Worm (Caenorhabditis elegans) whole organism, midembryonic: ENCODE data around the gene Y46G5A.18.

Source experiments
- cog-1 ChIP-seq: sonication (generic microtip); optimal IDR thresholded peaks from 2 replicates; lab custom pipeline; 2016; ENCODE audit warnings: missing genetic modification characterization, missing compliant biosample characterization
- flt-1 ChIP-seq: fragments of 200-800 bp; sonication (Bioruptor generic); IDR thresholded peaks from 2 replicates; pipeline ENCODE4 v1.3.6; 2022; ENCODE audit warnings: missing genetic modification characterization, missing compliant biosample characterization
- klf-2 ChIP-seq: fragments of 200-800 bp; sonication (Bioruptor generic); conservative IDR thresholded peaks from 2 replicates; pipeline ENCODE4 v1.3.6; 2022; ENCODE audit warnings: missing genetic modification reagents, missing genetic modification characterization, missing compliant biosample characterization
- ref-1 ChIP-seq: fragments of 200-800 bp; sonication (Bioruptor generic); conservative IDR thresholded peaks from 2 replicates; pipeline ENCODE4 v1.3.6; 2022; ENCODE audit warnings: missing genetic modification reagents, missing genetic modification characterization, missing compliant biosample characterization
- tab-1 ChIP-seq: fragments of 200-800 bp; sonication (Bioruptor generic); IDR thresholded peaks from 2 replicates; pipeline ENCODE4 v1.3.6; 2022; ENCODE audit warnings: missing genetic modification characterization, missing compliant biosample characterization
- ztf-23 ChIP-seq: fragments of 200-800 bp; sonication (Bioruptor generic); IDR thresholded peaks from 2 replicates; pipeline ENCODE4 v1.3.6; 2022; ENCODE audit warnings: missing genetic modification reagents, missing genetic modification characterization, missing compliant biosample characterization
- ztf-29 ChIP-seq: fragments of 200-800 bp; sonication (Bioruptor generic); IDR thresholded peaks from 2 replicates; pipeline ENCODE4 v1.3.6; 2022; ENCODE audit warnings: missing genetic modification reagents, missing genetic modification characterization, missing compliant biosample characterization

- TF ChIP-seq ztf-29 = no peak
- TF ChIP-seq tab-1 = 0 out of 2 replicates have a peak, but pooled peaks have one; percentile 34
- no peak; the same call in 1 of the 2 replicates for TF ChIP-seq flt-1
- no peak for TF ChIP-seq ztf-23 (GFP tag; lab: Robert Waterston, UW)
- no peak for TF ChIP-seq klf-2 (GFP tag; lab: Robert Waterston, UW)
- TF ChIP-seq ref-1 (GFP tag; lab: Robert Waterston, UW) = no peak
- TF ChIP-seq cog-1 (tag; lab: Kevin White, UChicago) = no peak
Measured at ce11 chrII:12787831-12788248, 17.2 kb downstream of the Y46G5A.18 start, which contains the start of gene alkb-7.
